Worm (Caenorhabditis elegans) whole organism, midembryonic: ENCODE results near the gene nhr-138.

Experiments
- T22C8.4 ChIP-seq: fragments of 200-800 bp; sonication (Bioruptor generic); IDR thresholded peaks from 2 replicates; pipeline ENCODE4 v1.3.6; 2022; ENCODE audit warnings: missing genetic modification characterization, missing compliant biosample characterization
- cog-1 ChIP-seq: sonication (generic microtip); optimal IDR thresholded peaks from 2 replicates; lab custom pipeline; 2016; ENCODE audit warnings: missing genetic modification characterization, missing compliant biosample characterization
- flt-1 ChIP-seq: fragments of 200-800 bp; sonication (Bioruptor generic); IDR thresholded peaks from 2 replicates; pipeline ENCODE4 v1.3.6; 2022; ENCODE audit warnings: missing genetic modification characterization, missing compliant biosample characterization
- klf-2 ChIP-seq: fragments of 200-800 bp; sonication (Bioruptor generic); conservative IDR thresholded peaks from 2 replicates; pipeline ENCODE4 v1.3.6; 2022; ENCODE audit warnings: missing genetic modification reagents, missing genetic modification characterization, missing compliant biosample characterization
- med-1 ChIP-seq: sonication (generic microtip); optimal IDR thresholded peaks from 2 replicates; lab custom pipeline; 2017; ENCODE audit warnings: missing genetic modification characterization, mild to moderate bottlenecking, missing compliant biosample characterization, antibody characterized with exemption, missing genetic modification reagents; ENCODE audit not compliant: insufficient read depth
- ref-1 ChIP-seq: fragments of 200-800 bp; sonication (Bioruptor generic); conservative IDR thresholded peaks from 2 replicates; pipeline ENCODE4 v1.3.6; 2022; ENCODE audit warnings: missing genetic modification reagents, missing genetic modification characterization, missing compliant biosample characterization
- tab-1 ChIP-seq: fragments of 200-800 bp; sonication (Bioruptor generic); IDR thresholded peaks from 2 replicates; pipeline ENCODE4 v1.3.6; 2022; ENCODE audit warnings: missing genetic modification characterization, missing compliant biosample characterization
- ztf-23 ChIP-seq: fragments of 200-800 bp; sonication (Bioruptor generic); IDR thresholded peaks from 2 replicates; pipeline ENCODE4 v1.3.6; 2022; ENCODE audit warnings: missing genetic modification reagents, missing genetic modification characterization, missing compliant biosample characterization
- ztf-29 ChIP-seq: fragments of 200-800 bp; sonication (Bioruptor generic); IDR thresholded peaks from 2 replicates; pipeline ENCODE4 v1.3.6; 2022; ENCODE audit warnings: missing genetic modification reagents, missing genetic modification characterization, missing compliant biosample characterization

DNA sequence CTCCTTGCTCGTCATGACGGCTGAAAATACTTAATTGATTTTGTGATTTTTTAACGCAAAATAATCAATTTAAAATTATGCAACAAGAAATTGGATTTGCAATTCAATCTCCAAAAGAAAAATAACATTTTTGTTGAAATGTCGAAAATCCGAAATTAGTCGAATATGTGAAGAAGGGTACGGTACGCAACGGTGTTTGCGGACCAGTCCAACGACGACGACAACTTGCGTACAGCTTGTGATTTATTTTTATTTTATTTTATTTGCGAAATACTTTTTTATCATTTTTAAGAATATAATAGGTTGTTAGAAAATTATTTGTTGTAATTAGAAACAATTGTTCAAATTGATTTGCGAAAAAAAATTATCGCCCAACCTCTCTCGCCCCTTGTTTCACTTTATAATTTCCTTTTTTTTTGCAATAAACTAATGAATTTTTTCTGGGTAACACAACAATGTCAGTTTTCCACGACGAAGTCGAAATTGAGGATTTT is 18.3 kb upstream of the nhr-138 start, which contains the start of the genes dcaf-1 and dph-3:
- no peak for TF ChIP-seq ztf-23
- TF ChIP-seq ref-1 (GFP tag; lab: Robert Waterston, UW), result no peak
- TF ChIP-seq med-1 (GFP tag; lab: Kevin White, UChicago), result no peak
- no peak for TF ChIP-seq klf-2 (GFP tag; lab: Robert Waterston, UW)
- no peak for TF ChIP-seq T22C8.4
- no peak for TF ChIP-seq cog-1 (tag; lab: Kevin White, UChicago)
- TF ChIP-seq flt-1 (GFP tag; lab: Robert Waterston, UW), result no peak
- no peak for TF ChIP-seq tab-1 (GFP tag; lab: Robert Waterston, UW)
- TF ChIP-seq ztf-29 (GFP tag; lab: Robert Waterston, UW), result no peak
